Fruit fly (Drosophila melanogaster) whole organism, wandering third instar larva: Measurements from ENCODE around the gene SkpC.
A peak's percentile ranks its signal among the peaks of the same experiment; 100 is the strongest.

Experiments used
- Abd-B ChIP-seq: fragments of >200 bp; optimal IDR thresholded peaks from 2 replicates; lab custom pipeline; 2017; ENCODE audit warnings: missing biosample characterization, missing genetic modification characterization
- CG32264 ChIP-seq: fragments of 200-800 bp; sonication (Bioruptor generic); optimal IDR thresholded peaks from 2 replicates; lab custom pipeline; 2016; ENCODE audit warnings: missing biosample characterization, missing genetic modification characterization
- CrebA ChIP-seq: fragments of 200-800 bp; sonication (Bioruptor generic); optimal IDR thresholded peaks from 2 replicates; lab custom pipeline; 2016; ENCODE audit warnings: missing biosample characterization, mild to moderate bottlenecking, missing genetic modification characterization, borderline replicate concordance
- Dfd ChIP-seq: fragments of >200 bp; optimal IDR thresholded peaks from 2 replicates; lab custom pipeline; 2017; ENCODE audit warnings: missing biosample characterization, missing genetic modification characterization
- Dif ChIP-seq: fragments of 200-275, 200-300 bp; sonication (Bioruptor generic); optimal IDR thresholded peaks from 2 replicates; lab custom pipeline; 2018; ENCODE audit warnings: missing biosample characterization, missing genetic modification characterization; ENCODE audit not compliant: partially characterized antibody
- GATAd ChIP-seq: sonication (Bioruptor generic); optimal IDR thresholded peaks from 2 replicates; lab custom pipeline; 2016; ENCODE audit warnings: missing biosample characterization, missing genetic modification characterization
- HLH106 ChIP-seq: fragments of 200-800 bp; optimal IDR thresholded peaks from 3 replicates; lab custom pipeline; 2019; ENCODE audit warnings: missing biosample characterization, mild to moderate bottlenecking, missing genetic modification characterization, moderate library complexity
- Hnf4 ChIP-seq: fragments of 200-800 bp; sonication (Bioruptor generic); optimal IDR thresholded peaks from 2 replicates; lab custom pipeline; 2016; ENCODE audit warnings: missing biosample characterization, mild to moderate bottlenecking, missing genetic modification characterization
- Hr78 ChIP-seq: fragments of >200 bp; optimal IDR thresholded peaks from 2 replicates; lab custom pipeline; 2017; ENCODE audit warnings: missing biosample characterization, missing genetic modification characterization
- Hr83 ChIP-seq: fragments of 200-300 bp; sonication (Bioruptor generic); optimal IDR thresholded peaks from 2 replicates; lab custom pipeline; 2016; ENCODE audit warnings: missing biosample characterization, mild to moderate bottlenecking, missing genetic modification characterization, moderate library complexity; ENCODE audit not compliant: poor library complexity, severe bottlenecking
- Jra ChIP-seq: sonication (Bioruptor generic); optimal IDR thresholded peaks from 2 replicates; lab custom pipeline; 2016; ENCODE audit warnings: missing biosample characterization, missing genetic modification characterization
- Mio ChIP-seq: sonication (Bioruptor generic); optimal IDR thresholded peaks from 2 replicates; lab custom pipeline; 2016; ENCODE audit warnings: missing biosample characterization, missing genetic modification characterization
- Myc ChIP-seq: fragments of >200 bp; optimal IDR thresholded peaks from 2 replicates; lab custom pipeline; 2017
- OdsH ChIP-seq: fragments of 200-800 bp; sonication (Bioruptor generic); optimal IDR thresholded peaks from 2 replicates; lab custom pipeline; 2016; ENCODE audit warnings: missing biosample characterization, mild to moderate bottlenecking, missing genetic modification characterization
- Rel ChIP-seq, 2 experiments: fragments of 200-800 bp; sonication (Bioruptor generic) in 1 of 2; optimal IDR thresholded peaks; 2 replicates in 1 of 2; 3 replicates in 1 of 2; lab custom pipeline; 2016 to 2019; ENCODE audit warnings: mild to moderate bottlenecking in 2 of 2, missing biosample characterization in 2 of 2, missing genetic modification characterization in 2 of 2, moderate library complexity in 1 of 2
- Vsx2 ChIP-seq: fragments of 200-300, 225-300 bp; sonication (Bioruptor generic); optimal IDR thresholded peaks from 2 replicates; lab custom pipeline; 2018; ENCODE audit warnings: missing biosample characterization, missing genetic modification characterization; ENCODE audit not compliant: partially characterized antibody
- br ChIP-seq: fragments of 200-800 bp; sonication (Bioruptor generic); optimal IDR thresholded peaks from 2 replicates; lab custom pipeline; 2016; ENCODE audit warnings: missing biosample characterization, missing genetic modification characterization
- dl ChIP-seq, 2 experiments: fragments of 175-275, 200-275 bp in 1 of 2; fragments of 200-275 bp in 1 of 2; sonication (Bioruptor generic); optimal IDR thresholded peaks; lab custom pipeline; 2018; ENCODE audit warnings: mild to moderate bottlenecking in 2 of 2, missing biosample characterization in 2 of 2, missing genetic modification characterization in 2 of 2, moderate library complexity in 2 of 2; ENCODE audit not compliant: partially characterized antibody in 2 of 2, insufficient read depth in 1 of 2
- dmrt93B ChIP-seq: fragments of 200-800 bp; sonication (Bioruptor generic); optimal IDR thresholded peaks from 2 replicates; lab custom pipeline; 2018; ENCODE audit warnings: missing biosample characterization, mild to moderate bottlenecking, missing genetic modification characterization
- dsf ChIP-seq: sonication (Bioruptor generic); optimal IDR thresholded peaks from 2 replicates; lab custom pipeline; 2016; ENCODE audit warnings: missing biosample characterization, missing genetic modification characterization, borderline replicate concordance
- ey ChIP-seq: fragments of 200-800 bp; sonication (Bioruptor generic); optimal IDR thresholded peaks from 2 replicates; lab custom pipeline; 2016; ENCODE audit warnings: missing biosample characterization, missing genetic modification characterization
- foxo ChIP-seq, 2 experiments: fragments of 200-800 bp; sonication (Bioruptor generic); optimal IDR thresholded peaks; 2 replicates in 1 of 2; 3 replicates in 1 of 2; lab custom pipeline; 2016 to 2017; ENCODE audit warnings: missing biosample characterization in 2 of 2, missing genetic modification characterization in 2 of 2
- fru ChIP-seq: fragments of 200-800 bp; sonication (Bioruptor generic); optimal IDR thresholded peaks from 3 replicates; lab custom pipeline; 2016; ENCODE audit warnings: missing biosample characterization, mild to moderate bottlenecking, missing genetic modification characterization
- h ChIP-seq: fragments of 200-800 bp; sonication (Bioruptor generic); optimal IDR thresholded peaks from 3 replicates; lab custom pipeline; 2016; ENCODE audit warnings: missing biosample characterization, mild to moderate bottlenecking, missing genetic modification characterization
- jim ChIP-seq: fragments of 175-275, 200-325 bp; sonication (Bioruptor generic); optimal IDR thresholded peaks from 2 replicates; lab custom pipeline; 2016; ENCODE audit warnings: missing biosample characterization, mild to moderate bottlenecking, missing genetic modification characterization
- pan ChIP-seq: fragments of >200 bp; optimal IDR thresholded peaks from 2 replicates; lab custom pipeline; 2017
- psq ChIP-seq: fragments of 200-800 bp; sonication (Bioruptor generic); optimal IDR thresholded peaks from 3 replicates; lab custom pipeline; 2017; ENCODE audit warnings: missing biosample characterization, mild to moderate bottlenecking, missing genetic modification characterization, moderate library complexity
- rgr ChIP-seq: fragments of 200-800 bp; sonication (Bioruptor generic); optimal IDR thresholded peaks from 3 replicates; lab custom pipeline; 2016; ENCODE audit warnings: missing biosample characterization, mild to moderate bottlenecking, missing genetic modification characterization
- sage ChIP-seq: fragments of 200-800 bp; sonication (Bioruptor generic); optimal IDR thresholded peaks from 2 replicates; lab custom pipeline; 2016; ENCODE audit warnings: missing biosample characterization, mild to moderate bottlenecking, missing genetic modification characterization
- sv ChIP-seq: fragments of 200-800 bp; sonication (Bioruptor generic); optimal IDR thresholded peaks from 3 replicates; lab custom pipeline; 2016; ENCODE audit warnings: missing biosample characterization, missing genetic modification characterization
- tai ChIP-seq: sonication (Bioruptor generic); optimal IDR thresholded peaks from 2 replicates; lab custom pipeline; 2016; ENCODE audit warnings: missing biosample characterization, missing genetic modification characterization
- woc ChIP-seq: sonication (Bioruptor generic); optimal IDR thresholded peaks from 2 replicates; lab custom pipeline; 2016; ENCODE audit warnings: missing biosample characterization, mild to moderate bottlenecking, missing genetic modification characterization

The SkpC gene

DNA sequence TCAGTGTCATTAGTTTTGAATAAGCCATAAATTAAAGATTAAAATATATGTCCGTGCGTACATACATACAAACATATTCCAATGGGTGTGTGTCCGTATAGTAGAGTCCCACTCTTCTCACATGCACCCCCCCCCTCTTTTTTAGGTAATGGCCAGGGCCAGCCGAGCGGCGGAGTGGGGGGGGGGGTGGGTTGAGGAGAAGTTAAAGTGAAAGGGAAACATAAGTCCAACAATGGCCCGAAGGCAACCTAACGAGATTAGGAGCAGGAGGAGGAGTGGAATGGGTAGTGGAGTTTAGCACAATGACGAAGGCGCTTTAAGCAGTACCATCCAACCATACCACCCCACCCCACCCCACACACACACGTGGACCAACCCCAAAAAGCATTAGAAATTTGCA lies 20.1 kb upstream of the SkpC start:
- TF ChIP-seq Hr83 (GFP tag; lab: Kevin White, UChicago), result no peak
- peak; percentile 47 for TF ChIP-seq Dfd

- TF ChIP-seq dl (GFP tag; optimal IDR thresholded peaks at IDR 0.05; lab: Kevin White, UChicago; ENCODE audit: insufficient read depth in 1 of 2, partially characterized antibody in 2 of 2) (no peak), Hnf4 (GFP tag; lab: Kevin White, UChicago) (no peak), OdsH (GFP tag; lab: Kevin White, UChicago) (no peak), Dif (GFP tag; lab: Kevin White, UChicago) (no peak), h (no peak), HLH106 (tag; lab: Kevin White, UChicago) (no peak), Mio (GFP tag; lab: Kevin White, UChicago) (no peak), GATAd (no peak), CG32264 (GFP tag; lab: Kevin White, UChicago) (no peak), Dfd (no peak)
Measured at dm6 chrX:19806137-19806536, 9.7 kb upstream of the SkpC start.

dm6 chrX:19811057-19811456 lies 4.8 kb upstream of the SkpC start:
- no peak for TF ChIP-seq rgr
- no peak for TF ChIP-seq CrebA (GFP tag; lab: Kevin White, UChicago)
- no peak for TF ChIP-seq psq (GFP tag; lab: Kevin White, UChicago)
- no peak for TF ChIP-seq dsf
- TF ChIP-seq sv (GFP tag; lab: Kevin White, UChicago), result no peak
- TF ChIP-seq Myc (lab: Kevin White, UChicago), result no peak
- TF ChIP-seq pan (lab: Kevin White, UChicago), result no peak
- TF ChIP-seq h, result no peak
- TF ChIP-seq br (GFP tag; lab: Kevin White, UChicago), result no peak
- no peak for TF ChIP-seq tai (GFP tag; lab: Kevin White, UChicago)
- no peak for TF ChIP-seq sage (GFP tag; lab: Kevin White, UChicago)
- TF ChIP-seq foxo (GFP tag; optimal IDR thresholded peaks at IDR 0.05; lab: Kevin White, UChicago), result no peak
- TF ChIP-seq Jra (GFP tag; lab: Kevin White, UChicago), result no peak
- TF ChIP-seq Dif (GFP tag; lab: Kevin White, UChicago), result no peak

- TF ChIP-seq sage (GFP tag; lab: Kevin White, UChicago), result no peak
Measured at dm6 chrX:19812429-19812828, 3.4 kb upstream of the SkpC start, which contains the start of gene SkpD. Gene SkpD (plus strand): TSS chrX:19812729.

dm6 chrX:19818617-19819016 lies 2.7 kb downstream of the SkpC start:
- TF ChIP-seq CG32264 (GFP tag; lab: Kevin White, UChicago) (no peak), tai (GFP tag; lab: Kevin White, UChicago) (no peak), br (GFP tag; lab: Kevin White, UChicago) (no peak), pan (lab: Kevin White, UChicago) (no peak), ey (GFP tag; lab: Kevin White, UChicago) (no peak), Mio (GFP tag; lab: Kevin White, UChicago) (no peak), sage (GFP tag; lab: Kevin White, UChicago) (no peak), jim (no peak), Vsx2 (GFP tag; lab: Kevin White, UChicago) (no peak), psq (GFP tag; lab: Kevin White, UChicago) (no peak), Hr83 (GFP tag; lab: Kevin White, UChicago) (no peak), fru (GFP tag; lab: Kevin White, UChicago) (no peak)

- TF ChIP-seq Myc (lab: Kevin White, UChicago) (no peak), Vsx2 (GFP tag; lab: Kevin White, UChicago) (no peak), jim (no peak), tai (GFP tag; lab: Kevin White, UChicago) (no peak), psq (GFP tag; lab: Kevin White, UChicago) (no peak), Rel (GFP tag; optimal IDR thresholded peaks at IDR 0.05; lab: Kevin White, UChicago) (no peak), Rel (tag; optimal IDR thresholded peaks at IDR 0.05; lab: Kevin White, UChicago) (no peak), HLH106 (tag; lab: Kevin White, UChicago) (no peak), foxo (GFP tag; optimal IDR thresholded peaks at IDR 0.05; lab: Kevin White, UChicago) (no peak), Abd-B (no peak), Dfd (no peak), rgr (no peak), fru (GFP tag; lab: Kevin White, UChicago) (no peak), dmrt93B (no peak), Hr78 (no peak), woc (GFP tag; lab: Kevin White, UChicago) (no peak), dl (GFP tag; optimal IDR thresholded peaks at IDR 0.05; lab: Kevin White, UChicago; ENCODE audit: insufficient read depth in 1 of 2, partially characterized antibody in 2 of 2) (no peak)
Measured at dm6 chrX:19823980-19824379, 8.1 kb downstream of the SkpC start, which contains the start of gene SkpE. Gene SkpE (minus strand): TSS chrX:19824080.
